Worm (Caenorhabditis elegans) whole organism, L4 larva: ENCODE data around the gene F59B2.12.
A peak's percentile ranks its signal among the peaks of the same experiment; 100 is the strongest.
"Not testable (repeated sequence)": the region's sequence is repeated elsewhere in the genome, so short reads cannot be mapped to it uniquely, and the experiment has no call there.

Source experiments
- D1046.2 ChIP-seq: fragments of 200-800 bp; sonication (Bioruptor generic); IDR thresholded peaks from 2 replicates; pipeline ENCODE4 v1.3.6; 2022; ENCODE audit warnings: missing genetic modification characterization, missing compliant biosample characterization
- F10B5.3 ChIP-seq: sonication (generic microtip); optimal IDR thresholded peaks from 2 replicates; lab custom pipeline; 2016; ENCODE audit warnings: mild to moderate bottlenecking, missing genetic modification characterization, missing compliant biosample characterization
- F26F4.8 ChIP-seq: fragments of 200-800 bp; sonication (Bioruptor generic); conservative IDR thresholded peaks from 2 replicates; pipeline ENCODE4 v1.3.6; 2022; ENCODE audit warnings: missing genetic modification characterization, missing compliant biosample characterization
- Y48G9A.11 ChIP-seq: fragments of 200-800 bp; sonication (Bioruptor generic); IDR thresholded peaks from 2 replicates; pipeline ENCODE4 v1.3.6; 2022; ENCODE audit warnings: missing genetic modification reagents, missing genetic modification characterization, missing compliant biosample characterization
- Y75B8A.6 ChIP-seq: fragments of 200-800 bp; sonication (Bioruptor generic); IDR thresholded peaks from 2 replicates; pipeline ENCODE4 v1.3.6; 2022; ENCODE audit warnings: missing genetic modification reagents, missing genetic modification characterization, missing compliant biosample characterization
- ZK337.2 ChIP-seq: fragments of 200-800 bp; sonication (Bioruptor generic); IDR thresholded peaks from 2 replicates; pipeline ENCODE4 v1.3.6; 2022; ENCODE audit warnings: missing genetic modification reagents, missing genetic modification characterization, missing compliant biosample characterization
- aha-1 ChIP-seq: fragments of 150-350 bp; peaks from one replicate; lab custom pipeline; 2014; ENCODE audit warnings: missing biosample characterization, missing genetic modification characterization
- aly-2 ChIP-seq: sonication (generic microtip); optimal IDR thresholded peaks from 2 replicates; lab custom pipeline; 2018; ENCODE audit warnings: missing biosample characterization, missing genetic modification characterization
- ceh-32 ChIP-seq: sonication (generic microtip); optimal IDR thresholded peaks from 2 replicates; lab custom pipeline; 2016; ENCODE audit warnings: mild to moderate bottlenecking, missing genetic modification characterization, missing compliant biosample characterization; ENCODE audit not compliant: poor library complexity
- ceh-44 ChIP-seq: fragments of 200-800 bp; sonication (Bioruptor generic); IDR thresholded peaks from 2 replicates; pipeline ENCODE4 v1.3.6; 2022; ENCODE audit warnings: missing genetic modification reagents, missing genetic modification characterization, missing compliant biosample characterization
- ceh-82 ChIP-seq: sonication (generic microtip); optimal IDR thresholded peaks from 2 replicates; lab custom pipeline; 2017; ENCODE audit warnings: missing biosample characterization, missing genetic modification characterization
- ctbp-1 ChIP-seq: fragments of 200-800 bp; sonication (Bioruptor generic); IDR thresholded peaks from 2 replicates; pipeline ENCODE4 v1.3.6; 2022; ENCODE audit warnings: missing genetic modification reagents, missing genetic modification characterization, missing compliant biosample characterization
- daf-16 ChIP-seq, 3 experiments: sonication (generic microtip); optimal IDR thresholded peaks; 2 replicates each; lab custom pipeline; 2016 to 2017; ENCODE audit warnings: missing genetic modification characterization in 3 of 3, missing genetic modification reagents in 3 of 3, mild to moderate bottlenecking in 2 of 3, missing compliant biosample characterization in 2 of 3, missing biosample characterization in 1 of 3, moderate library complexity in 1 of 3
- daf-19 ChIP-seq: fragments of 200-800 bp; sonication (Bioruptor generic); conservative IDR thresholded peaks from 2 replicates; pipeline ENCODE4 v1.3.6; 2022; ENCODE audit warnings: missing genetic modification characterization, missing compliant biosample characterization
- dve-1 ChIP-seq: sonication (generic microtip); optimal IDR thresholded peaks from 2 replicates; lab custom pipeline; 2017; ENCODE audit warnings: antibody characterized with exemption, mild to moderate bottlenecking, missing genetic modification characterization, missing compliant biosample characterization; ENCODE audit not compliant: insufficient read depth
- egl-43 ChIP-seq: fragments of 200-800 bp; sonication (Bioruptor generic); IDR thresholded peaks from 2 replicates; pipeline ENCODE4 v1.3.6; 2022; ENCODE audit warnings: missing genetic modification reagents, missing genetic modification characterization, missing compliant biosample characterization
- hlh-30 ChIP-seq: sonication (generic microtip); optimal IDR thresholded peaks from 2 replicates; lab custom pipeline; 2017; ENCODE audit warnings: antibody characterized with exemption, mild to moderate bottlenecking, missing genetic modification characterization, missing compliant biosample characterization; ENCODE audit not compliant: insufficient read depth
- jun-1 ChIP-seq: fragments of 150-350 bp; optimal IDR thresholded peaks from 2 replicates; lab custom pipeline; 2014; ENCODE audit warnings: missing biosample characterization, missing genetic modification reagents, missing genetic modification characterization
- lin-38 ChIP-seq: fragments of 200-800 bp; sonication (Bioruptor generic); IDR thresholded peaks from 2 replicates; pipeline ENCODE4 v1.3.6; 2022; ENCODE audit warnings: missing genetic modification reagents, missing genetic modification characterization, missing compliant biosample characterization
- lin-39 ChIP-seq: fragments of 150-350 bp; optimal IDR thresholded peaks from 2 replicates; lab custom pipeline; 2014; ENCODE audit warnings: missing biosample characterization, missing genetic modification reagents, missing genetic modification characterization
- mdl-1 ChIP-seq, 2 experiments: fragments of 150-350 bp in 1 of 2; sonication (generic microtip) in 1 of 2; optimal IDR thresholded peaks; 2 replicates each; lab custom pipeline; 2014 to 2017; ENCODE audit warnings: missing biosample characterization in 2 of 2, missing genetic modification characterization in 2 of 2
- mep-1 ChIP-seq: fragments of 150-350 bp; sonication (generic microtip); optimal IDR thresholded peaks from 3 replicates; lab custom pipeline; 2014; ENCODE audit warnings: missing biosample characterization, missing genetic modification characterization
- mxl-3 ChIP-seq: fragments of 200-800 bp; sonication (Bioruptor generic); optimal IDR thresholded peaks from 2 replicates; lab custom pipeline; 2018; ENCODE audit warnings: mild to moderate bottlenecking, missing genetic modification characterization, missing compliant biosample characterization
- nhr-111 ChIP-seq: fragments of 200-800 bp; sonication (Bioruptor generic); optimal IDR thresholded peaks from 2 replicates; lab custom pipeline; 2018; ENCODE audit warnings: mild to moderate bottlenecking, missing genetic modification characterization, missing compliant biosample characterization
- nhr-42 ChIP-seq: fragments of 200-800 bp; sonication (Bioruptor generic); IDR thresholded peaks from 2 replicates; pipeline ENCODE4 v1.3.6; 2022; ENCODE audit warnings: missing genetic modification characterization, missing compliant biosample characterization
- nhr-48 ChIP-seq: sonication (generic microtip); optimal IDR thresholded peaks from 2 replicates; lab custom pipeline; 2016; ENCODE audit warnings: mild to moderate bottlenecking, missing genetic modification characterization, missing compliant biosample characterization
- nhr-6 ChIP-seq: fragments of 150-350 bp; optimal IDR thresholded peaks from 2 replicates; lab custom pipeline; 2014; ENCODE audit warnings: missing biosample characterization, missing genetic modification characterization
- nhr-77 ChIP-seq: fragments of 150-350 bp; optimal IDR thresholded peaks from 2 replicates; lab custom pipeline; 2014; ENCODE audit warnings: missing biosample characterization, missing genetic modification characterization
- pha-4 ChIP-seq, 2 experiments: fragments of 150-350 bp in 1 of 2; fragments of 200-800 bp in 1 of 2; sonication (Bioruptor generic) in 1 of 2; IDR thresholded peaks in 1 of 2; optimal IDR thresholded peaks in 1 of 2; 2 replicates each; pipeline versions ENCODE4 v1.3.6 to Lab custom; 2014 to 2022; ENCODE audit warnings: missing genetic modification characterization in 2 of 2, missing genetic modification reagents in 2 of 2, missing biosample characterization in 1 of 2, missing compliant biosample characterization in 1 of 2
- php-3 ChIP-seq: fragments of 200-800 bp; sonication (Bioruptor generic); IDR thresholded peaks from 2 replicates; pipeline ENCODE4 v1.3.6; 2022; ENCODE audit warnings: missing genetic modification reagents, missing genetic modification characterization, missing compliant biosample characterization
- rbr-2 ChIP-seq: sonication (generic microtip); optimal IDR thresholded peaks from 2 replicates; lab custom pipeline; 2016; ENCODE audit warnings: missing genotype, missing genetic modification characterization, missing compliant biosample characterization
- set-16 ChIP-seq: fragments of 200-800 bp; sonication (Bioruptor generic); IDR thresholded peaks from 2 replicates; pipeline ENCODE4 v1.3.6; 2022; ENCODE audit warnings: missing genetic modification reagents, missing genetic modification characterization, missing compliant biosample characterization
- skn-1 ChIP-seq: fragments of 150-350 bp; optimal IDR thresholded peaks from 2 replicates; lab custom pipeline; 2014; ENCODE audit warnings: missing biosample characterization, missing genetic modification characterization
- snpc-1.2 ChIP-seq: fragments of 200-800 bp; sonication (Bioruptor generic); IDR thresholded peaks from 2 replicates; pipeline ENCODE4 v1.3.6; 2022; ENCODE audit warnings: missing genetic modification reagents, missing genetic modification characterization, missing compliant biosample characterization
- snpc-4 ChIP-seq: fragments of 150-350 bp; optimal IDR thresholded peaks from 2 replicates; lab custom pipeline; 2014; ENCODE audit warnings: missing biosample characterization, missing genetic modification characterization
- tag-97 ChIP-seq: fragments of 200-800 bp; sonication (Bioruptor generic); IDR thresholded peaks from 2 replicates; pipeline ENCODE4 v1.3.6; 2022; ENCODE audit warnings: missing genetic modification characterization, missing compliant biosample characterization
- unc-62 ChIP-seq, 3 experiments: fragments of 150-350 bp in 1 of 3; sonication (generic microtip); optimal IDR thresholded peaks in 2 of 3; peaks in 1 of 3; 1 replicate in 1 of 3; 2 replicates in 2 of 3; lab custom pipeline; 2014 to 2017; ENCODE audit warnings: missing biosample characterization in 3 of 3, missing genetic modification characterization in 3 of 3, missing genetic modification reagents in 3 of 3, missing genotype in 1 of 3
- zag-1 ChIP-seq: fragments of 150-350 bp; optimal IDR thresholded peaks from 2 replicates; lab custom pipeline; 2014; ENCODE audit warnings: missing biosample characterization, missing genetic modification characterization
- zip-2 ChIP-seq: fragments of 150-350 bp; optimal IDR thresholded peaks from 2 replicates; lab custom pipeline; 2014; ENCODE audit warnings: missing biosample characterization, missing genetic modification characterization

Gene F59B2.12

ce11 chrIII:9001491-9001890, 15.9 kb upstream of the F59B2.12 start:
- TF ChIP-seq ZK337.2 (GFP tag; lab: Robert Waterston, UW) (no peak), tag-97 (GFP tag; lab: Robert Waterston, UW) (no peak), unc-62 (GFP tag; optimal IDR thresholded peaks at IDR 0.05 in 1 of 2; lab: Kevin White, UChicago) (no peak), unc-62 (tag; optimal IDR thresholded peaks at IDR 0.05; lab: Kevin White, UChicago) (no peak), lin-38 (GFP tag; lab: Robert Waterston, UW) (0 out of 2 replicates have a peak, but pooled peaks have one; percentile 13), aha-1 (tag; lab: Kevin White, UChicago) (peak; percentile 51), set-16 (GFP tag; lab: Robert Waterston, UW) (no peak), egl-43 (GFP tag; lab: Robert Waterston, UW) (no peak)

- TF ChIP-seq Y48G9A.11 (GFP tag; lab: Robert Waterston, UW): no peak
- no peak for TF ChIP-seq daf-16 (GFP tag; optimal IDR thresholded peaks at IDR 0.05; lab: Kevin White, UChicago)
- TF ChIP-seq daf-16 (tag; optimal IDR thresholded peaks at IDR 0.05; lab: Kevin White, UChicago): no peak
- TF ChIP-seq php-3: no peak
- no peak for TF ChIP-seq set-16 (GFP tag; lab: Robert Waterston, UW)
- no peak for TF ChIP-seq ceh-32 (tag; lab: Kevin White, UChicago)
- no peak for TF ChIP-seq ZK337.2 (GFP tag; lab: Robert Waterston, UW)
These were observed 15.5 kb upstream of the F59B2.12 start, which contains the start of gene rpn-6.2 for ce11 chrIII:9001899-9002298. TSS of gene rpn-6.2 (minus strand) at chrIII:9001999.

ce11 chrIII:9002545-9002944, 14.9 kb upstream of the F59B2.12 start, which contains the start of the genes F59B2.15 and zif-1:
TSS of gene F59B2.15 (minus strand) at chrIII:9002645.
TSS of gene zif-1 (plus strand) at chrIII:9002779.
- TF ChIP-seq snpc-4 (tag; lab: Kevin White, UChicago) (no peak), zip-2 (tag; lab: Kevin White, UChicago) (no peak), D1046.2 (GFP tag; lab: Robert Waterston, UW) (no peak), ceh-44 (GFP tag; lab: Robert Waterston, UW) (no peak), nhr-6 (no peak), Y48G9A.11 (GFP tag; lab: Robert Waterston, UW) (no peak), F10B5.3 (no peak), aly-2 (no peak), daf-19 (GFP tag; lab: Robert Waterston, UW) (no peak), skn-1 (tag; lab: Kevin White, UChicago) (no peak), nhr-48 (tag; lab: Kevin White, UChicago) (no peak), mdl-1 (tag; optimal IDR thresholded peaks at IDR 0.05; lab: Kevin White, UChicago) (no peak), snpc-1.2 (no peak)

- TF ChIP-seq aha-1 (tag; lab: Kevin White, UChicago) (peak; percentile 1), ceh-82 (tag; lab: Kevin White, UChicago) (no peak)
- TF ChIP-seq, all 104 proteins: peak for 1
These were observed 12.7 kb upstream of the F59B2.12 start for ce11 chrIII:9004658-9005057.

ce11 chrIII:9005905-9006372, 11.5 kb upstream of the F59B2.12 start, which contains the start of gene rab-6.1:
TSS of gene rab-6.1 (minus strand) at chrIII:9005955.
- TF ChIP-seq Y75B8A.6; jun-1 (tag; lab: Kevin White, UChicago); mdl-1 (tag; optimal IDR thresholded peaks at IDR 0.05; lab: Kevin White, UChicago): not testable (repeated sequence)

ce11 chrIII:9007183-9007582, 10.2 kb upstream of the F59B2.12 start:
- TF ChIP-seq daf-16 (GFP tag; optimal IDR thresholded peaks at IDR 0.05; lab: Kevin White, UChicago) (no peak), daf-16 (tag; optimal IDR thresholded peaks at IDR 0.05; lab: Kevin White, UChicago) (peak; percentile 79), F26F4.8 (GFP tag; lab: Robert Waterston, UW) (no peak), mep-1 (peak; percentile 20), pha-4 (GFP tag; IDR thresholded peaks at IDR 0.05; lab: Robert Waterston, UW) (no peak), pha-4 (tag; optimal IDR thresholded peaks at IDR 0.05; lab: Kevin White, UChicago) (peak; percentile 6), nhr-42 (no peak), rbr-2 (tag; lab: Kevin White, UChicago) (peak; percentile 4), nhr-77 (no peak), dve-1 (tag; lab: Kevin White, UChicago) (peak; percentile 48), lin-39 (no peak), mdl-1 (tag; optimal IDR thresholded peaks at IDR 0.05; lab: Kevin White, UChicago) (peak in 1 of 2 experiments; percentile 12), nhr-111 (GFP tag; lab: Kevin White, UChicago) (no peak), aha-1 (tag; lab: Kevin White, UChicago) (peak; percentile 71), ctbp-1 (GFP tag; lab: Robert Waterston, UW) (no peak), hlh-30 (tag; lab: Kevin White, UChicago) (peak; percentile 39), zag-1 (tag; lab: Kevin White, UChicago) (no peak), mxl-3 (GFP tag; lab: Kevin White, UChicago) (peak; percentile 27)
